Worm (Caenorhabditis elegans): ENCODE data around the gene srt-44.

- no peak for TF ChIP-seq nfya-2 (GFP tag; IDR thresholded peaks at IDR 0.05)
- TF ChIP-seq hmg-20 (GFP tag; IDR thresholded peaks at IDR 0.05): no peak
- TF ChIP-seq egrh-3 (GFP tag; IDR thresholded peaks at IDR 0.05): no peak
- TF ChIP-seq ama-1 (optimal IDR thresholded peaks at IDR 0.05): no peak
- no peak for TF ChIP-seq ama-1 (GFP tag; optimal IDR thresholded peaks at IDR 0.05)
- TF ChIP-seq efl-1 (GFP tag; optimal IDR thresholded peaks at IDR 0.05): no peak
- TF ChIP-seq ztf-26 (tag; optimal IDR thresholded peaks at IDR 0.05): no peak
- TF ChIP-seq B0035.1 (tag; optimal IDR thresholded peaks at IDR 0.05): no peak
- no peak for TF ChIP-seq dpl-1 (GFP tag; optimal IDR thresholded peaks at IDR 0.05)
- TF ChIP-seq D2030.7 (GFP tag; IDR thresholded peaks at IDR 0.05): no peak
- no peak for TF ChIP-seq lin-40 (tag; optimal IDR thresholded peaks at IDR 0.05)
- TF ChIP-seq repo-1 (tag; optimal IDR thresholded peaks at IDR 0.05): no peak
- TF ChIP-seq ztf-6 (GFP tag; IDR thresholded peaks at IDR 0.05): no peak
- TF ChIP-seq Y53F4B.3 (GFP tag; IDR thresholded peaks at IDR 0.05): no peak
- no peak for TF ChIP-seq bed-2 (GFP tag; IDR thresholded peaks at IDR 0.05)
Observed at ce11 chrIV:15103224-15103679, at the start of gene srt-44.

Measured in whole organism, young adult.